Fruit fly (Drosophila melanogaster): ENCODE data around the gene CG10405.
A peak's percentile ranks its signal among the peaks of the same experiment; 100 is the strongest.

The CG10405 gene

DNA sequence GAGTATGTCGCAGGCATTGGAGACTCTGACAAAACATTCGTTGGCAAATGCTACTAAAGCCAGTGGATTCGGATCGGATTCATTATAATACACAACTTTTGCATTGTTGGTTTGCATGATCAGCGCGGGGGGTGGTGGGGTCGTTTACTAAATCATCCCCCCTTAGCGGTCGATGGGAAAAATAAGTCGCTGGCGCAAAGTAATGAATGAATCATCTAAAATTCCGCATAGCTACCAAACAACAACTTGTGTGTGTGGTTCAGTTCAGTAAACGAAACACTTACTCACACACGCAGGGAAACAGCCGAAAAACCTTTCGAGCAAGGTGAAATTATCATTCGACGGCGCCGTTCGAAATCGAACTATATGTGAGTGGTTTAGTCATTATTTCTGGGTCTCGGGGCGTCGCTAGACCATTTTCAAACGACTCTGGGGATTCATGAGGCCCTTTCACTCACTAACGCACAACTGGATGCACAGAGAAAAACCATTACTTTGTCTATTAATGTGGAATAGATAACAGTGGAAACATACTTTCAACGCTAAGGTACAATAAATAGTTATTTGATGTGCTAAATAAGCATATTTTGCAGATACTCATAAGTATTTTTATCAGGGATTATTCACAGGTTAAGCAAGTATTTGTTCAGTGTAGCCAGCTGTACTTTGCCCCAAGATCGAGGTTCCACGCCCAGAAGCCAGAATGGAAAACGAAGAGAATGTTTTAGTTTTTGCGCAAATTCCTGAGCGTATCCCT lies 5.7 kb upstream of the CG10405 start (continued):
- TF ChIP-seq dpn (GFP tag; optimal IDR thresholded peaks at IDR 0.05) (peak in 1 of 2 experiments; percentile 71), CG14667 (GFP tag; IDR thresholded peaks at IDR 0.05) (peak; percentile 80), Med (GFP tag) (peak; percentile 95), CG11695 (GFP tag; IDR thresholded peaks at IDR 0.05) (peak; percentile 60), CG9817 (tag; optimal IDR thresholded peaks at IDR 0.05) (peak; percentile 66), CG6689 (GFP tag; IDR thresholded peaks at IDR 0.05) (peak; percentile 72), CG12391 (tag; optimal IDR thresholded peaks at IDR 0.05) (peak; percentile 64), kni (GFP tag; optimal IDR thresholded peaks at IDR 0.05) (no peak), sna (GFP tag; IDR thresholded peaks at IDR 0.05; ENCODE audit: partially characterized antibody) (no peak), CG4328 (GFP tag; optimal IDR thresholded peaks at IDR 0.05) (no peak), CG17612 (GFP tag; IDR thresholded peaks at IDR 0.05) (peak; percentile 54), Sry-δ (GFP tag; optimal IDR thresholded peaks at IDR 0.05) (no peak), hth (optimal IDR thresholded peaks at IDR 0.05) (no peak), en (GFP tag; optimal IDR thresholded peaks at IDR 0.05) (peak; percentile 63), odd (GFP tag; optimal IDR thresholded peaks at IDR 0.05) (peak; percentile 54), MESR4 (GFP tag; optimal IDR thresholded peaks at IDR 0.05) (no peak), CG15479 (GFP tag; optimal IDR thresholded peaks at IDR 0.05) (no peak), Optix (GFP tag; IDR thresholded peaks at IDR 0.05) (peak; percentile 75), Hr51 (GFP tag; optimal IDR thresholded peaks at IDR 0.05) (peak in 1 of 2 experiments; percentile 73), CG30431 (GFP tag; optimal IDR thresholded peaks at IDR 0.05) (peak; percentile 72), row (GFP tag; IDR thresholded peaks at IDR 0.05) (peak; percentile 50), CG12071 (GFP tag; optimal IDR thresholded peaks at IDR 0.05) (peak; percentile 83), Blimp-1 (GFP tag; optimal IDR thresholded peaks at IDR 0.05) (peak; percentile 75), Side (GFP tag; optimal IDR thresholded peaks at IDR 0.05) (peak; percentile 42), CG43689 (GFP tag; IDR thresholded peaks at IDR 0.05) (peak; percentile 66), CG6654 (GFP tag; optimal IDR thresholded peaks at IDR 0.05) (peak; percentile 66), CoRest (tag; optimal IDR thresholded peaks at IDR 0.05) (no peak), tx (GFP tag; optimal IDR thresholded peaks at IDR 0.05) (peak; percentile 56), CG32532 (GFP tag; IDR thresholded peaks at IDR 0.05) (peak; percentile 79), CG14014 (GFP tag; IDR thresholded peaks at IDR 0.05) (peak; percentile 71), ab (GFP tag; optimal IDR thresholded peaks at IDR 0.05) (no peak), C15 (GFP tag; IDR thresholded peaks at IDR 0.05) (peak; percentile 52; the same call in 1 of the 3 replicates), so (GFP tag; IDR thresholded peaks at IDR 0.05) (peak; percentile 59; the same call in 2 of the 3 replicates), Ada2b (GFP tag; IDR thresholded peaks at IDR 0.05) (peak; percentile 81), Kr (GFP tag; optimal IDR thresholded peaks at IDR 0.05) (no peak), CG11504 (tag; optimal IDR thresholded peaks at IDR 0.05) (peak; percentile 53), lab (GFP tag; optimal IDR thresholded peaks at IDR 0.05) (peak; percentile 56), otp (GFP tag; IDR thresholded peaks at IDR 0.05) (peak; percentile 93), CG14050 (GFP tag; IDR thresholded peaks at IDR 0.05) (0 out of 3 replicates have a peak, but pooled peaks have one; percentile 12), CG4854 (GFP tag; optimal IDR thresholded peaks at IDR 0.05) (peak; percentile 41), CG17912 (GFP tag; optimal IDR thresholded peaks at IDR 0.05) (no peak), insv (GFP tag; optimal IDR thresholded peaks at IDR 0.05) (no peak), hbn (GFP tag; IDR thresholded peaks at IDR 0.05; ENCODE audit: partially characterized antibody) (no peak), CG6254 (GFP tag; optimal IDR thresholded peaks at IDR 0.05) (peak; percentile 79), Ets97D (GFP tag; optimal IDR thresholded peaks at IDR 0.05) (peak; percentile 31), CG18619 (GFP tag; optimal IDR thresholded peaks at IDR 0.05) (no peak), CG4404 (GFP tag; IDR thresholded peaks at IDR 0.05) (peak; percentile 38), bbx (GFP tag; IDR thresholded peaks at IDR 0.05; ENCODE audit: partially characterized antibody) (no peak), BtbVII (GFP tag; optimal IDR thresholded peaks at IDR 0.05) (no peak)
